Fruit fly (Drosophila melanogaster) whole organism, embryonic: ENCODE results near the gene CG13088.

Experiments used
- Bdp1 ChIP-seq: fragments of 200-800 bp; sonication (Bioruptor generic); optimal IDR thresholded peaks from 3 replicates; lab custom pipeline; 2016; ENCODE audit warnings: missing biosample characterization, missing genetic modification characterization
- C15 ChIP-seq: fragments of 200-800 bp; sonication (Bioruptor generic); IDR thresholded peaks from 3 replicates; pipeline ENCODE4 v1.3.6; 2022; ENCODE audit warnings: missing biosample characterization, missing genetic modification characterization
- CG11093 ChIP-seq: fragments of 200-800 bp; sonication (Bioruptor generic); IDR thresholded peaks from 3 replicates; pipeline ENCODE4 v1.3.6; 2022; ENCODE audit warnings: missing biosample characterization, missing genetic modification characterization
- CG11696 ChIP-seq: fragments of 200-800 bp; sonication (Bioruptor generic); IDR thresholded peaks from 2 replicates; pipeline ENCODE4 v1.3.6; 2022; ENCODE audit warnings: missing biosample characterization, missing genetic modification characterization
- CG12659 ChIP-seq: fragments of 200-800 bp; sonication (Bioruptor generic); optimal IDR thresholded peaks from 3 replicates; lab custom pipeline; 2017; ENCODE audit warnings: mild to moderate bottlenecking, missing biosample characterization, missing genetic modification reagents, missing genetic modification characterization
- CG12769 ChIP-seq: fragments of 200-800 bp; sonication (Bioruptor generic); optimal IDR thresholded peaks from 2 replicates; lab custom pipeline; 2019; ENCODE audit warnings: missing biosample characterization, mild to moderate bottlenecking, missing genetic modification characterization, moderate library complexity
- CG15073 ChIP-seq: fragments of 200-800 bp; sonication (Bioruptor generic); optimal IDR thresholded peaks from 2 replicates; lab custom pipeline; 2016; ENCODE audit warnings: missing biosample characterization, missing genetic modification characterization
- CG1602 ChIP-seq: fragments of 200-800 bp; sonication (Bioruptor generic); optimal IDR thresholded peaks from 3 replicates; lab custom pipeline; 2016; ENCODE audit warnings: missing biosample characterization, missing genetic modification characterization
- CG17186 ChIP-seq: fragments of 200-800 bp; sonication (Bioruptor generic); optimal IDR thresholded peaks from 3 replicates; lab custom pipeline; 2017; ENCODE audit warnings: missing biosample characterization, missing genetic modification reagents, missing genetic modification characterization
- CG31388 ChIP-seq: fragments of 200-800 bp; sonication (Bioruptor generic); optimal IDR thresholded peaks from 2 replicates; lab custom pipeline; 2016; ENCODE audit warnings: missing biosample characterization, missing genetic modification characterization
- CG34224 ChIP-seq: fragments of 200-800 bp; sonication (Bioruptor generic); IDR thresholded peaks from 3 replicates; pipeline ENCODE4 v1.3.6; 2022; ENCODE audit warnings: missing biosample characterization, missing genetic modification characterization; ENCODE audit not compliant: partially characterized antibody
- CG34376 ChIP-seq: fragments of 200-800 bp; sonication (Bioruptor generic); optimal IDR thresholded peaks from 2 replicates; lab custom pipeline; 2018; ENCODE audit warnings: missing biosample characterization, mild to moderate bottlenecking, missing genetic modification characterization
- CG34422 ChIP-seq: fragments of 200-800 bp; sonication (Bioruptor generic); IDR thresholded peaks from 3 replicates; pipeline ENCODE4 v1.3.6; 2022; ENCODE audit warnings: missing biosample characterization, missing genetic modification characterization
- CG3847 ChIP-seq: fragments of 200-800 bp; sonication (Bioruptor generic); IDR thresholded peaks from 2 replicates; pipeline ENCODE4 v1.3.6; 2022; ENCODE audit warnings: missing biosample characterization, missing genetic modification characterization
- CG7372 ChIP-seq: fragments of 200-800 bp; sonication (Bioruptor generic); IDR thresholded peaks from 2 replicates; pipeline ENCODE4 v1.3.6; 2022; ENCODE audit warnings: missing biosample characterization, missing genetic modification characterization
- CG7745 ChIP-seq: fragments of 200-800 bp; sonication (Bioruptor generic); optimal IDR thresholded peaks from 2 replicates; lab custom pipeline; 2018; ENCODE audit warnings: missing biosample characterization, mild to moderate bottlenecking, missing genetic modification characterization, moderate library complexity
- CG7928 ChIP-seq: fragments of 200-800 bp; sonication (Bioruptor generic); optimal IDR thresholded peaks from 2 replicates; lab custom pipeline; 2017; ENCODE audit warnings: missing biosample characterization, mild to moderate bottlenecking, missing genetic modification characterization
- CG8290 ChIP-seq, 3 experiments: fragments of 200-800 bp; sonication (Bioruptor generic); optimal IDR thresholded peaks; 2 replicates each; lab custom pipeline; 2016 to 2019; ENCODE audit warnings: missing biosample characterization in 3 of 3, missing genetic modification characterization in 3 of 3, mild to moderate bottlenecking in 2 of 3, moderate library complexity in 1 of 3
- D19B ChIP-seq: fragments of 200-800 bp; sonication (Bioruptor generic); optimal IDR thresholded peaks from 2 replicates; lab custom pipeline; 2017; ENCODE audit warnings: missing biosample characterization, mild to moderate bottlenecking, missing genetic modification characterization
- Dad ChIP-seq: fragments of 200-800 bp; sonication (Bioruptor generic); optimal IDR thresholded peaks from 3 replicates; lab custom pipeline; 2016; ENCODE audit warnings: missing biosample characterization, missing genetic modification characterization
- Dll ChIP-seq: fragments of 200-800 bp; sonication (Bioruptor generic); IDR thresholded peaks from 4 replicates; pipeline ENCODE4 v1.3.6; 2022; ENCODE audit warnings: missing biosample characterization, missing genetic modification characterization; ENCODE audit not compliant: partially characterized antibody
- Doc3 ChIP-seq: fragments of 200-800 bp; sonication (Bioruptor generic); IDR thresholded peaks from 3 replicates; pipeline ENCODE4 v1.3.6; 2022; ENCODE audit warnings: missing biosample characterization, missing genetic modification characterization; ENCODE audit not compliant: partially characterized antibody
- Dp ChIP-seq: fragments of 200-800 bp; sonication (Bioruptor generic); optimal IDR thresholded peaks from 2 replicates; lab custom pipeline; 2018; ENCODE audit warnings: missing biosample characterization, mild to moderate bottlenecking, missing genetic modification characterization, moderate library complexity
- Hr78 ChIP-seq, 2 experiments: fragments of 200-800 bp in 1 of 2; fragments of >200 bp in 1 of 2; sonication (Bioruptor generic) in 1 of 2; optimal IDR thresholded peaks; 2 replicates each; lab custom pipeline; 2017 to 2019; ENCODE audit warnings: missing biosample characterization in 2 of 2, missing genetic modification characterization in 2 of 2, mild to moderate bottlenecking in 1 of 2, moderate library complexity in 1 of 2
- Jarid2 ChIP-seq: fragments of 200-800 bp; sonication (Bioruptor generic); optimal IDR thresholded peaks from 3 replicates; lab custom pipeline; 2017; ENCODE audit warnings: mild to moderate bottlenecking, missing biosample characterization, missing genetic modification reagents, missing genetic modification characterization
- Lhr ChIP-seq: fragments of 200-800 bp; sonication (Bioruptor generic); optimal IDR thresholded peaks from 3 replicates; lab custom pipeline; 2017; ENCODE audit warnings: mild to moderate bottlenecking, missing biosample characterization, missing genetic modification reagents, missing genetic modification characterization
- MESR4 ChIP-seq: fragments of 200-800 bp; sonication (Bioruptor generic); optimal IDR thresholded peaks from 2 replicates; lab custom pipeline; 2018; ENCODE audit warnings: missing biosample characterization, mild to moderate bottlenecking, missing genetic modification characterization, moderate library complexity
- NC2α ChIP-seq: fragments of 200-800 bp; sonication (Bioruptor generic); optimal IDR thresholded peaks from 2 replicates; lab custom pipeline; 2016; ENCODE audit warnings: missing biosample characterization, missing genetic modification characterization
- Nf-YB ChIP-seq: fragments of 200-800 bp; sonication (Bioruptor generic); optimal IDR thresholded peaks from 3 replicates; lab custom pipeline; 2019; ENCODE audit warnings: missing biosample characterization, mild to moderate bottlenecking, missing genetic modification characterization, moderate library complexity
- ap ChIP-seq: fragments of 200-800 bp; sonication (Bioruptor generic); IDR thresholded peaks from 2 replicates; pipeline ENCODE4 v1.3.6; 2022; ENCODE audit warnings: missing biosample characterization, missing genetic modification characterization
- ash1 ChIP-seq: fragments of 200-800 bp; sonication (Bioruptor generic); optimal IDR thresholded peaks from 2 replicates; lab custom pipeline; 2018; ENCODE audit warnings: missing biosample characterization, mild to moderate bottlenecking, missing genetic modification characterization
- az2 ChIP-seq: fragments of 200-800 bp; sonication (Bioruptor generic); optimal IDR thresholded peaks from 3 replicates; lab custom pipeline; 2016; ENCODE audit warnings: missing biosample characterization, missing genetic modification characterization
- br ChIP-seq: fragments of >200 bp; optimal IDR thresholded peaks from 2 replicates; lab custom pipeline; 2017
- cwo ChIP-seq: fragments of 200-800 bp; sonication (Bioruptor generic); optimal IDR thresholded peaks from 3 replicates; lab custom pipeline; 2017; ENCODE audit warnings: missing biosample characterization, missing genetic modification characterization, mild to moderate bottlenecking, moderate library complexity, missing genetic modification reagents
- dmrt11E ChIP-seq: fragments of 200-800 bp; sonication (Bioruptor generic); optimal IDR thresholded peaks from 3 replicates; lab custom pipeline; 2018; ENCODE audit warnings: missing biosample characterization, mild to moderate bottlenecking, missing genetic modification characterization, moderate library complexity
- dpn ChIP-seq, 2 experiments: fragments of 200-800 bp; sonication (Bioruptor generic); optimal IDR thresholded peaks; 3 replicates each; lab custom pipeline; 2016; ENCODE audit warnings: missing biosample characterization in 2 of 2, missing genetic modification characterization in 2 of 2
- gcm2 ChIP-seq: fragments of 200-800 bp; sonication (Bioruptor generic); optimal IDR thresholded peaks from 2 replicates; lab custom pipeline; 2016; ENCODE audit warnings: missing biosample characterization, missing genetic modification characterization
- kah ChIP-seq: fragments of 200-800 bp; sonication (Bioruptor generic); optimal IDR thresholded peaks from 2 replicates; lab custom pipeline; 2018; ENCODE audit warnings: missing biosample characterization, mild to moderate bottlenecking, missing genetic modification characterization
- lilli ChIP-seq: fragments of 200-800 bp; sonication (Bioruptor generic); optimal IDR thresholded peaks from 3 replicates; lab custom pipeline; 2016; ENCODE audit warnings: missing biosample characterization, missing genetic modification characterization
- maf-S ChIP-seq: fragments of 200-800 bp; sonication (Bioruptor generic); optimal IDR thresholded peaks from 2 replicates; lab custom pipeline; 2016; ENCODE audit warnings: missing biosample characterization, missing genetic modification characterization
- mirr ChIP-seq: fragments of 200-800 bp; sonication (Bioruptor generic); optimal IDR thresholded peaks from 3 replicates; lab custom pipeline; 2018; ENCODE audit warnings: missing biosample characterization, mild to moderate bottlenecking, missing genetic modification characterization
- pho ChIP-seq: fragments of 200-800 bp; sonication (Bioruptor generic); optimal IDR thresholded peaks from 2 replicates; lab custom pipeline; 2016; ENCODE audit warnings: missing biosample characterization, missing genetic modification characterization
- row ChIP-seq: fragments of 200-800 bp; sonication (Bioruptor generic); IDR thresholded peaks from 3 replicates; pipeline ENCODE4 v1.3.6; 2022; ENCODE audit warnings: missing biosample characterization, missing genetic modification characterization
- sim ChIP-seq: fragments of 200-800 bp; sonication (Bioruptor generic); IDR thresholded peaks from 2 replicates; pipeline ENCODE4 v1.3.6; 2022; ENCODE audit warnings: missing biosample characterization, missing genetic modification characterization
- sna ChIP-seq: fragments of 200-800 bp; sonication (Bioruptor generic); IDR thresholded peaks from 2 replicates; pipeline ENCODE4 v1.3.6; 2022; ENCODE audit warnings: missing biosample characterization, missing genetic modification characterization; ENCODE audit not compliant: partially characterized antibody
- so ChIP-seq: fragments of 200-800 bp; sonication (Bioruptor generic); IDR thresholded peaks from 3 replicates; pipeline ENCODE4 v1.3.6; 2022; ENCODE audit warnings: missing biosample characterization, missing genetic modification characterization
- sr ChIP-seq: fragments of 200-800 bp; sonication (Bioruptor generic); IDR thresholded peaks from 3 replicates; pipeline ENCODE4 v1.3.6; 2022; ENCODE audit warnings: missing biosample characterization, missing genetic modification characterization
- sug ChIP-seq: fragments of 200-800 bp; optimal IDR thresholded peaks from 2 replicates; lab custom pipeline; 2019; ENCODE audit warnings: missing biosample characterization, mild to moderate bottlenecking, missing genetic modification characterization, moderate library complexity
- trh ChIP-seq: fragments of 200-800 bp; sonication (Bioruptor generic); optimal IDR thresholded peaks from 2 replicates; lab custom pipeline; 2016; ENCODE audit warnings: missing biosample characterization, missing genetic modification characterization
- tx ChIP-seq: fragments of 200-800 bp; sonication (Bioruptor generic); optimal IDR thresholded peaks from 2 replicates; lab custom pipeline; 2016; ENCODE audit warnings: missing biosample characterization, missing genetic modification characterization
- zfh2 ChIP-seq: fragments of 200-800 bp; sonication (Bioruptor generic); optimal IDR thresholded peaks from 2 replicates; lab custom pipeline; 2016; ENCODE audit warnings: missing biosample characterization, missing genetic modification characterization

Gene CG13088

dm6 chr2L:8473448-8473847 is 15.3 kb upstream of the CG13088 start (continued):
- TF ChIP-seq Nf-YB (GFP tag; lab: Kevin White, UChicago), result peak; percentile 31
- TF ChIP-seq sim (GFP tag; lab: Robert Waterston, UW), result no peak
- TF ChIP-seq Lhr (GFP tag; lab: Kevin White, UChicago), result no peak
- TF ChIP-seq Dp, result no peak
- no peak for TF ChIP-seq sr (GFP tag; lab: Robert Waterston, UW)
- peak; percentile 5 for TF ChIP-seq CG1602 (GFP tag; lab: Kevin White, UChicago)
- TF ChIP-seq dmrt11E (tag; lab: Kevin White, UChicago), result peak; percentile 68
- TF ChIP-seq Jarid2, result no peak
- no peak for TF ChIP-seq Bdp1
- TF ChIP-seq Dll (GFP tag; lab: Robert Waterston, UW), result no peak
- TF ChIP-seq CG12659 (GFP tag; lab: Kevin White, UChicago), result no peak
- TF ChIP-seq zfh2 (GFP tag; lab: Kevin White, UChicago), result no peak
- no peak for TF ChIP-seq Dad (GFP tag; lab: Kevin White, UChicago)
- TF ChIP-seq CG17186, result no peak
- no peak for TF ChIP-seq CG15073 (GFP tag; lab: Kevin White, UChicago)
- TF ChIP-seq tx (GFP tag; lab: Kevin White, UChicago), result no peak
- TF ChIP-seq CG31388, result no peak
- peak in 1 of 2 experiments; percentile 38 for TF ChIP-seq dpn (GFP tag; optimal IDR thresholded peaks at IDR 0.05; lab: Kevin White, UChicago)
- TF ChIP-seq kah (GFP tag; lab: Kevin White, UChicago), result no peak
- peak; percentile 6 for TF ChIP-seq maf-S (GFP tag; lab: Kevin White, UChicago)
- no peak for TF ChIP-seq trh (GFP tag; lab: Kevin White, UChicago)
- no peak for TF ChIP-seq D19B (GFP tag; lab: Kevin White, UChicago)
- no peak for TF ChIP-seq CG34376
- no peak for TF ChIP-seq Doc3 (GFP tag; lab: Robert Waterston, UW)
- TF ChIP-seq CG12769, result no peak
- TF ChIP-seq gcm2, result no peak
- no peak for TF ChIP-seq pho (GFP tag; lab: Kevin White, UChicago)
- no peak for TF ChIP-seq NC2α (GFP tag; lab: Kevin White, UChicago)
- TF ChIP-seq sug (tag; lab: Kevin White, UChicago), result no peak
- TF ChIP-seq ash1 (GFP tag; lab: Kevin White, UChicago), result no peak
- no peak for TF ChIP-seq CG8290 (GFP tag; optimal IDR thresholded peaks at IDR 0.05; lab: Kevin White, UChicago)
- TF ChIP-seq CG8290 (tag; optimal IDR thresholded peaks at IDR 0.05; lab: Kevin White, UChicago), result no peak
- TF ChIP-seq C15 (GFP tag; lab: Robert Waterston, UW), result no peak
- peak; percentile 59; the same call in 2 of the 3 replicates for TF ChIP-seq CG34422 (GFP tag; lab: Robert Waterston, UW)
- no peak for TF ChIP-seq CG7928 (GFP tag; lab: Kevin White, UChicago)
- TF ChIP-seq Hr78 (GFP tag; optimal IDR thresholded peaks at IDR 0.05; lab: Kevin White, UChicago), result no peak
- TF ChIP-seq br (lab: Kevin White, UChicago), result no peak
- no peak for TF ChIP-seq MESR4 (GFP tag; lab: Kevin White, UChicago)
- peak; percentile 55 for TF ChIP-seq CG3847 (GFP tag; lab: Robert Waterston, UW)
- TF ChIP-seq az2, result peak; percentile 21
- no peak for TF ChIP-seq sna (GFP tag; lab: Robert Waterston, UW)
- peak; percentile 55 for TF ChIP-seq CG11696 (GFP tag; lab: Robert Waterston, UW)
- TF ChIP-seq CG34224, result no peak
- TF ChIP-seq CG7745, result no peak
- TF ChIP-seq so (GFP tag; lab: Robert Waterston, UW), result 0 out of 3 replicates have a peak, but pooled peaks have one; percentile 40
- peak; percentile 43; the same call in 1 of the 3 replicates for TF ChIP-seq CG11093
- peak; percentile 45; the same call in 1 of the 2 replicates for TF ChIP-seq ap (GFP tag; lab: Robert Waterston, UW)
- peak; percentile 71 for TF ChIP-seq row (GFP tag; lab: Robert Waterston, UW)
- peak; percentile 33 for TF ChIP-seq lilli (GFP tag; lab: Kevin White, UChicago)
- peak; percentile 48 for TF ChIP-seq cwo
- TF ChIP-seq CG7372, result no peak; the same call in 1 of the 2 replicates
- TF ChIP-seq mirr (GFP tag; lab: Kevin White, UChicago), result no peak
